Fruit fly (Drosophila melanogaster) whole organism, adult: Measurements from ENCODE around the gene CG14014.

Source experiments
- CG11617 ChIP-seq: fragments of 200-800 bp; sonication (Bioruptor generic); optimal IDR thresholded peaks from 2 replicates; lab custom pipeline; 2017; ENCODE audit warnings: mild to moderate bottlenecking, missing biosample characterization, missing genetic modification reagents, missing genetic modification characterization
- CG12768 ChIP-seq: fragments of 200-800 bp; sonication (Bioruptor generic); optimal IDR thresholded peaks from 2 replicates; lab custom pipeline; 2017; ENCODE audit warnings: missing biosample characterization, missing genetic modification characterization, mild to moderate bottlenecking, moderate library complexity, missing genetic modification reagents
- CG14711 ChIP-seq: fragments of 200-800 bp; sonication (Bioruptor generic); optimal IDR thresholded peaks from 2 replicates; lab custom pipeline; 2018; ENCODE audit warnings: missing biosample characterization, mild to moderate bottlenecking, missing genetic modification characterization, moderate library complexity
- CG1620 ChIP-seq: fragments of 200-800 bp; sonication (Bioruptor generic); optimal IDR thresholded peaks from 2 replicates; lab custom pipeline; 2016; ENCODE audit warnings: missing biosample characterization, missing genetic modification characterization
- CG33017 ChIP-seq: fragments of 200-800 bp; sonication (Bioruptor generic); optimal IDR thresholded peaks from 2 replicates; lab custom pipeline; 2018; ENCODE audit warnings: missing biosample characterization, mild to moderate bottlenecking, missing genetic modification characterization, moderate library complexity
- CG5204 ChIP-seq: fragments of 200-800 bp; sonication (Bioruptor generic); optimal IDR thresholded peaks from 2 replicates; lab custom pipeline; 2016; ENCODE audit warnings: missing biosample characterization, missing genetic modification characterization
- CG7045 ChIP-seq: fragments of 200-800 bp; sonication (Bioruptor generic); optimal IDR thresholded peaks from 2 replicates; lab custom pipeline; 2017; ENCODE audit warnings: missing biosample characterization, mild to moderate bottlenecking, missing genetic modification characterization
- CG7101 ChIP-seq: fragments of 200-800 bp; sonication (Bioruptor generic); optimal IDR thresholded peaks from 2 replicates; lab custom pipeline; 2018; ENCODE audit warnings: missing biosample characterization, mild to moderate bottlenecking, missing genetic modification characterization, moderate library complexity
- Clk ChIP-seq: fragments of 200-800 bp; sonication (Bioruptor generic); optimal IDR thresholded peaks from 2 replicates; lab custom pipeline; 2017; ENCODE audit warnings: missing biosample characterization, missing genetic modification characterization
- Crg-1 ChIP-seq: fragments of 200-800 bp; sonication (Bioruptor generic); optimal IDR thresholded peaks from 2 replicates; lab custom pipeline; 2016; ENCODE audit warnings: missing biosample characterization, missing genetic modification characterization
- Hr96 ChIP-seq: fragments of 200-800 bp; sonication (Bioruptor generic); optimal IDR thresholded peaks from 2 replicates; lab custom pipeline; 2016; ENCODE audit warnings: missing biosample characterization, missing genetic modification characterization
- Mnt ChIP-seq: fragments of 200-800 bp; sonication (Bioruptor generic); optimal IDR thresholded peaks from 2 replicates; lab custom pipeline; 2016; ENCODE audit warnings: missing biosample characterization, mild to moderate bottlenecking, missing genetic modification characterization
- bab1 ChIP-seq: fragments of 200-800 bp; sonication (Bioruptor generic); optimal IDR thresholded peaks from 3 replicates; lab custom pipeline; 2019; ENCODE audit warnings: missing biosample characterization, mild to moderate bottlenecking, missing genetic modification characterization, moderate library complexity
- cic ChIP-seq: fragments of 200-800 bp; sonication (Bioruptor generic); optimal IDR thresholded peaks from 2 replicates; lab custom pipeline; 2017; ENCODE audit warnings: missing biosample characterization, mild to moderate bottlenecking, missing genetic modification characterization, moderate library complexity
- cnc ChIP-seq, 2 experiments: fragments of >200 bp; optimal IDR thresholded peaks; 2 replicates each; lab custom pipeline; 2017
- kay ChIP-seq: fragments of 200-800 bp; sonication (Bioruptor generic); peaks from one replicate; lab custom pipeline; 2016; ENCODE audit warnings: missing biosample characterization, missing genetic modification characterization, borderline replicate concordance
- ovo ChIP-seq: fragments of 200-800 bp; sonication (Bioruptor generic); optimal IDR thresholded peaks from 2 replicates; lab custom pipeline; 2016; ENCODE audit warnings: missing biosample characterization, missing genetic modification characterization
- pad ChIP-seq: fragments of 200-800 bp; sonication (Bioruptor generic); optimal IDR thresholded peaks from 3 replicates; lab custom pipeline; 2017; ENCODE audit warnings: missing biosample characterization, missing genetic modification characterization, mild to moderate bottlenecking, moderate library complexity, missing genetic modification reagents
- tj ChIP-seq: fragments of 200-800 bp; sonication (Bioruptor generic); optimal IDR thresholded peaks from 3 replicates; lab custom pipeline; 2017; ENCODE audit warnings: missing biosample characterization, mild to moderate bottlenecking, missing genetic modification characterization, moderate library complexity
- toe ChIP-seq: fragments of 200-800 bp; sonication (Bioruptor generic); optimal IDR thresholded peaks from 2 replicates; lab custom pipeline; 2016; ENCODE audit warnings: missing biosample characterization, missing genetic modification characterization

Gene CG14014

dm6 chr2L:5558809-5559392 lies 8.3 kb upstream of the CG14014 start, which contains the start of gene GluRIIB:
Gene GluRIIB (plus strand): TSS chr2L:5559342.
- TF ChIP-seq Clk (GFP tag; lab: Kevin White, UChicago) (no peak), kay (GFP tag; lab: Kevin White, UChicago) (no peak), pad (GFP tag; lab: Kevin White, UChicago) (no peak), Mnt (GFP tag; lab: Kevin White, UChicago) (no peak), Hr96 (no peak), bab1 (GFP tag; lab: Kevin White, UChicago) (no peak), CG7045 (GFP tag; lab: Kevin White, UChicago) (no peak), CG33017 (tag; lab: Kevin White, UChicago) (no peak), Crg-1 (no peak), cnc (optimal IDR thresholded peaks at IDR 0.05; lab: Kevin White, UChicago) (no peak), toe (no peak), tj (no peak)

dm6 chr2L:5554818-5555217 lies 4.2 kb upstream of the CG14014 start, which contains the start of gene GluRIIA:
Gene GluRIIA (plus strand): TSS chr2L:5555072.
- TF ChIP-seq CG5204 (GFP tag; lab: Kevin White, UChicago) (no peak), Clk (GFP tag; lab: Kevin White, UChicago) (no peak), pad (GFP tag; lab: Kevin White, UChicago) (no peak), bab1 (GFP tag; lab: Kevin White, UChicago) (no peak), CG33017 (tag; lab: Kevin White, UChicago) (no peak), CG1620 (GFP tag; lab: Kevin White, UChicago) (no peak)

dm6 chr2L:5553750-5554149 lies 3.1 kb upstream of the CG14014 start, which contains the start of the genes CG14013 and CG14017:
Gene CG14013 (minus strand): TSS chr2L:5553850.
Gene CG14017 (plus strand): TSS chr2L:5553897.
- no peak for TF ChIP-seq CG7045 (GFP tag; lab: Kevin White, UChicago)
- TF ChIP-seq cic (GFP tag; lab: Kevin White, UChicago): no peak
- TF ChIP-seq CG14711 (tag; lab: Kevin White, UChicago): no peak
- no peak for TF ChIP-seq toe
- no peak for TF ChIP-seq ovo (GFP tag; lab: Kevin White, UChicago)
- no peak for TF ChIP-seq kay (GFP tag; lab: Kevin White, UChicago)
- TF ChIP-seq CG12768: no peak
- TF ChIP-seq cnc (optimal IDR thresholded peaks at IDR 0.05; lab: Kevin White, UChicago): no peak
- TF ChIP-seq Clk (GFP tag; lab: Kevin White, UChicago): no peak
- no peak for TF ChIP-seq Mnt (GFP tag; lab: Kevin White, UChicago)
- no peak for TF ChIP-seq CG7101 (tag; lab: Kevin White, UChicago)
- TF ChIP-seq Crg-1: no peak
- TF ChIP-seq CG11617 (GFP tag; lab: Kevin White, UChicago): no peak
- TF ChIP-seq CG1620 (GFP tag; lab: Kevin White, UChicago): no peak
- no peak for TF ChIP-seq CG5204 (GFP tag; lab: Kevin White, UChicago)
- TF ChIP-seq Hr96: no peak
- no peak for TF ChIP-seq pad (GFP tag; lab: Kevin White, UChicago)
- TF ChIP-seq bab1 (GFP tag; lab: Kevin White, UChicago): no peak

dm6 chr2L:5551538-5551937 lies 903 bp upstream of the CG14014 start, which contains the start of gene CG18269:
Gene CG18269 (plus strand): TSS chr2L:5551838.
- TF ChIP-seq CG14711 (tag; lab: Kevin White, UChicago): no peak
- TF ChIP-seq cnc (optimal IDR thresholded peaks at IDR 0.05; lab: Kevin White, UChicago): no peak
- no peak for TF ChIP-seq CG1620 (GFP tag; lab: Kevin White, UChicago)
- TF ChIP-seq toe: no peak
- TF ChIP-seq kay (GFP tag; lab: Kevin White, UChicago): no peak
- TF ChIP-seq CG7045 (GFP tag; lab: Kevin White, UChicago): no peak
- no peak for TF ChIP-seq CG33017 (tag; lab: Kevin White, UChicago)
- TF ChIP-seq CG7101 (tag; lab: Kevin White, UChicago): no peak
- no peak for TF ChIP-seq cic (GFP tag; lab: Kevin White, UChicago)
- no peak for TF ChIP-seq Hr96
- TF ChIP-seq bab1 (GFP tag; lab: Kevin White, UChicago): no peak
- TF ChIP-seq ovo (GFP tag; lab: Kevin White, UChicago): no peak
- no peak for TF ChIP-seq pad (GFP tag; lab: Kevin White, UChicago)
- no peak for TF ChIP-seq CG12768
- no peak for TF ChIP-seq CG11617 (GFP tag; lab: Kevin White, UChicago)

dm6 chr2L:5547288-5547777 lies 3.3 kb downstream of the CG14014 start:
- TF ChIP-seq tj: peak; percentile 80
- no peak for TF ChIP-seq CG5204 (GFP tag; lab: Kevin White, UChicago)
- peak; percentile 40 for TF ChIP-seq toe
- no peak for TF ChIP-seq CG11617 (GFP tag; lab: Kevin White, UChicago)
- TF ChIP-seq CG33017 (tag; lab: Kevin White, UChicago): peak; percentile 34
- TF ChIP-seq CG1620 (GFP tag; lab: Kevin White, UChicago): no peak
- peak; percentile 21 for TF ChIP-seq kay (GFP tag; lab: Kevin White, UChicago)
- no peak for TF ChIP-seq Clk (GFP tag; lab: Kevin White, UChicago)
- no peak for TF ChIP-seq Hr96
- peak; percentile 7 for TF ChIP-seq ovo (GFP tag; lab: Kevin White, UChicago)
- peak; percentile 46 for TF ChIP-seq CG7101 (tag; lab: Kevin White, UChicago)
- TF ChIP-seq CG14711 (tag; lab: Kevin White, UChicago): no peak
- peak; percentile 45 for TF ChIP-seq CG12768
- TF ChIP-seq bab1 (GFP tag; lab: Kevin White, UChicago): no peak
- TF ChIP-seq Mnt (GFP tag; lab: Kevin White, UChicago): peak; percentile 5
- TF ChIP-seq CG7045 (GFP tag; lab: Kevin White, UChicago): peak; percentile 10
- peak; percentile 0 for TF ChIP-seq Crg-1
- no peak for TF ChIP-seq cnc (optimal IDR thresholded peaks at IDR 0.05; lab: Kevin White, UChicago)
- TF ChIP-seq cic (GFP tag; lab: Kevin White, UChicago): peak; percentile 96
- no peak for TF ChIP-seq pad (GFP tag; lab: Kevin White, UChicago)
